Worm (Caenorhabditis elegans) whole organism, L4 larva: Measurements from ENCODE around the gene mes-6.

Experiments used
- F26F4.8 ChIP-seq: fragments of 200-800 bp; sonication (Bioruptor generic); conservative IDR thresholded peaks from 2 replicates; pipeline ENCODE4 v1.3.6; 2022; ENCODE audit warnings: missing genetic modification characterization, missing compliant biosample characterization
- R02D3.7 ChIP-seq: fragments of 150-350 bp; sonication (generic microtip); optimal IDR thresholded peaks from 3 replicates; lab custom pipeline; 2014; ENCODE audit warnings: missing biosample characterization, missing genetic modification characterization
- ZK337.2 ChIP-seq: fragments of 200-800 bp; sonication (Bioruptor generic); IDR thresholded peaks from 2 replicates; pipeline ENCODE4 v1.3.6; 2022; ENCODE audit warnings: missing genetic modification reagents, missing genetic modification characterization, missing compliant biosample characterization
- ceh-20 ChIP-seq: fragments of 200-800 bp; sonication (Bioruptor generic); IDR thresholded peaks from 2 replicates; pipeline ENCODE4 v1.3.6; 2022; ENCODE audit warnings: missing genetic modification reagents, missing genetic modification characterization, missing compliant biosample characterization
- ceh-62 ChIP-seq: sonication (generic microtip); optimal IDR thresholded peaks from 2 replicates; lab custom pipeline; 2017; ENCODE audit warnings: missing biosample characterization, missing genetic modification characterization
- dpl-1 ChIP-seq: fragments of 150-350 bp; optimal IDR thresholded peaks from 2 replicates; lab custom pipeline; 2014; ENCODE audit warnings: missing biosample characterization, missing genetic modification reagents, missing genetic modification characterization
- fos-1 ChIP-seq: fragments of 150-350 bp; optimal IDR thresholded peaks from 2 replicates; lab custom pipeline; 2014; ENCODE audit warnings: missing biosample characterization, missing genetic modification characterization
- lin-13 ChIP-seq: fragments of 150-350 bp; optimal IDR thresholded peaks from 2 replicates; lab custom pipeline; 2014; ENCODE audit warnings: missing biosample characterization, missing genetic modification reagents, missing genetic modification characterization
- nhr-11 ChIP-seq: fragments of 150-350 bp; optimal IDR thresholded peaks from 2 replicates; lab custom pipeline; 2014; ENCODE audit warnings: missing biosample characterization, missing genetic modification characterization
- nhr-25 ChIP-seq: sonication (generic microtip); optimal IDR thresholded peaks from 2 replicates; lab custom pipeline; 2017; ENCODE audit warnings: missing genetic modification characterization, mild to moderate bottlenecking, missing compliant biosample characterization, antibody characterized with exemption, moderate library complexity, borderline replicate concordance; ENCODE audit not compliant: insufficient read depth
- nhr-48 ChIP-seq: sonication (generic microtip); optimal IDR thresholded peaks from 2 replicates; lab custom pipeline; 2016; ENCODE audit warnings: mild to moderate bottlenecking, missing genetic modification characterization, missing compliant biosample characterization
- nhr-77 ChIP-seq: fragments of 150-350 bp; optimal IDR thresholded peaks from 2 replicates; lab custom pipeline; 2014; ENCODE audit warnings: missing biosample characterization, missing genetic modification characterization
- pqm-1 ChIP-seq: sonication (generic microtip); optimal IDR thresholded peaks from 2 replicates; lab custom pipeline; 2017; ENCODE audit warnings: missing biosample characterization, missing genetic modification characterization
- unc-62 ChIP-seq, 3 experiments: fragments of 150-350 bp in 1 of 3; sonication (generic microtip); optimal IDR thresholded peaks in 2 of 3; peaks in 1 of 3; 1 replicate in 1 of 3; 2 replicates in 2 of 3; lab custom pipeline; 2014 to 2017; ENCODE audit warnings: missing biosample characterization in 3 of 3, missing genetic modification characterization in 3 of 3, missing genetic modification reagents in 3 of 3, missing genotype in 1 of 3

DNA sequence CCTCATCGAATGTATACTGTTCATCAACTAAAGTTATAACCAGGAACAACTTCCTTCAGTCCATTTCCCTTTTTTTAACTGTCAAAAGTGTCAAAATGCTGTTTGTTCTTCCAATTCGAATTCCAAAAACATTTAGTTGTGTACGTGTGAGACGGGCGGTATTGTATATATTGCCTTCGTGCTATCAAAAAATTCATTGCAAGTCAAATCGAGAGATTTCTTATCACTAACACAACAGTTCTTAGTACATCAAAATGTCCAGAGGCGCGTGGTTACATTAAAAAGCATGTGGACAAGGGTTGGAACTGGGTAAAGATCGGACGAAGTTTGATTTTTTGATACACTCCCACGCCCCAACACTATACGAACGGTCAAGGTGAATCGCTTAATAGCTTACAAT lies 17.3 kb downstream of the mes-6 start:
- TF ChIP-seq R02D3.7 (tag; lab: Kevin White, UChicago), result no peak
- no peak for TF ChIP-seq F26F4.8 (GFP tag; lab: Robert Waterston, UW)
- TF ChIP-seq nhr-25 (tag; lab: Kevin White, UChicago), result no peak
- peak; percentile 27 for TF ChIP-seq nhr-77
- no peak for TF ChIP-seq fos-1 (tag; lab: Kevin White, UChicago)
- no peak for TF ChIP-seq lin-13
- 0 out of 2 replicates have a peak, but pooled peaks have one; percentile 25 for TF ChIP-seq ceh-20 (GFP tag; lab: Robert Waterston, UW)
- TF ChIP-seq nhr-48 (tag; lab: Kevin White, UChicago), result peak; percentile 72
- no peak for TF ChIP-seq dpl-1 (GFP tag; lab: Kevin White, UChicago)
- no peak for TF ChIP-seq nhr-11 (tag; lab: Kevin White, UChicago)
- no peak for TF ChIP-seq ceh-62 (tag; lab: Kevin White, UChicago)
- TF ChIP-seq ZK337.2, result no peak
- TF ChIP-seq pqm-1 (tag; lab: Kevin White, UChicago), result peak; percentile 80
- no peak for TF ChIP-seq unc-62 (GFP tag; optimal IDR thresholded peaks at IDR 0.05 in 1 of 2; lab: Kevin White, UChicago)
- TF ChIP-seq unc-62 (tag; optimal IDR thresholded peaks at IDR 0.05; lab: Kevin White, UChicago), result no peak
